Worm (Caenorhabditis elegans): ENCODE results near the gene B0222.5.

DNA sequence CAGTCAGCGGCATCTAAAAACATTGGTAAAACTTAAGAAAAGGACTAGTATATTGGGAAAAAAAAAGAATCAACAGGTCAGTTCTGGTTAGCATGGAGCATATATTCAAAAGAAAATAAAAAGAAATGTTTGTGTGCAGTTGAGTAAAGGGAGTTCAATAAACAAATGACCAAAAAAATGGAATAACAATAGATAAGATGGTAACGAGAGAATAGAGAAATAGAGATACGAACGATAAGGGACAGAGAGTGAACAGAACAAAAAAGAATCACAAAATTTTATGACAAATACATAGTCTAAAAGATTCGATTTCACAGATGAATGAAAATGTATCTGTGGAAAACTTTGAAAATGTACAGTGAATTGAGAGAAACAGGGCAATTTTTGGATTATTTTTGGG lies 18.3 kb upstream of the B0222.5 start, which contains the start of gene gad-3:
- TF ChIP-seq Y56A3A.18 (GFP tag; IDR thresholded peaks at IDR 0.05) = no peak
- no peak for TF ChIP-seq Y53G8AR.9 (GFP tag; conservative IDR thresholded peaks at IDR 0.05)
- TF ChIP-seq egl-44 (GFP tag; IDR thresholded peaks at IDR 0.05) = no peak
- TF ChIP-seq sptf-2 (GFP tag; optimal IDR thresholded peaks at IDR 0.05) = no peak
- TF ChIP-seq C17E4.6 (GFP tag; IDR thresholded peaks at IDR 0.05) = no peak
- no peak for TF ChIP-seq die-1 (tag; optimal IDR thresholded peaks at IDR 0.05)
- no peak for TF ChIP-seq Y95B8A.8 (GFP tag; IDR thresholded peaks at IDR 0.05)
- TF ChIP-seq nhr-120 (GFP tag; IDR thresholded peaks at IDR 0.05) = no peak
- no peak for TF ChIP-seq ama-1 (optimal IDR thresholded peaks at IDR 0.05)
- TF ChIP-seq ama-1 (GFP tag; optimal IDR thresholded peaks at IDR 0.05) = no peak
- TF ChIP-seq dpl-1 (GFP tag; optimal IDR thresholded peaks at IDR 0.05) = no peak
- TF ChIP-seq ztf-28 (GFP tag; IDR thresholded peaks at IDR 0.05) = no peak
- TF ChIP-seq snpc-4 (GFP tag; optimal IDR thresholded peaks at IDR 0.05) = no peak
- TF ChIP-seq snpc-4 (tag; optimal IDR thresholded peaks at IDR 0.05) = no peak
- TF ChIP-seq ZK185.1 (tag; optimal IDR thresholded peaks at IDR 0.05; ENCODE audit: poor library complexity, severe bottlenecking) = no peak
- TF ChIP-seq aptf-2 (GFP tag; conservative IDR thresholded peaks at IDR 0.05) = no peak
